Worm (Caenorhabditis elegans) whole organism, L4 larva: ENCODE results near the gene col-162.

ENCODE experiments used
- D1046.2 ChIP-seq: fragments of 200-800 bp; sonication (Bioruptor generic); IDR thresholded peaks from 2 replicates; pipeline ENCODE4 v1.3.6; 2022; ENCODE audit warnings: missing genetic modification characterization, missing compliant biosample characterization
- F10B5.3 ChIP-seq: sonication (generic microtip); optimal IDR thresholded peaks from 2 replicates; lab custom pipeline; 2016; ENCODE audit warnings: mild to moderate bottlenecking, missing genetic modification characterization, missing compliant biosample characterization
- F44E2.7 ChIP-seq: fragments of 200-800 bp; sonication (Bioruptor generic); IDR thresholded peaks from 2 replicates; pipeline ENCODE4 v2.1.2; 2022; ENCODE audit warnings: missing genetic modification characterization, missing compliant biosample characterization
- F49E8.2 ChIP-seq: sonication (generic microtip); optimal IDR thresholded peaks from 2 replicates; lab custom pipeline; 2016; ENCODE audit warnings: missing compliant biosample characterization, mild to moderate bottlenecking, missing genetic modification characterization, borderline replicate concordance
- R02D3.7 ChIP-seq: fragments of 150-350 bp; sonication (generic microtip); optimal IDR thresholded peaks from 3 replicates; lab custom pipeline; 2014; ENCODE audit warnings: missing biosample characterization, missing genetic modification characterization
- T20F7.1 ChIP-seq: fragments of 200-800 bp; sonication (Bioruptor generic); optimal IDR thresholded peaks from 2 replicates; lab custom pipeline; 2018; ENCODE audit warnings: mild to moderate bottlenecking, missing genetic modification characterization, missing compliant biosample characterization
- Y5F2A.4 ChIP-seq: fragments of 200-800 bp; sonication (Bioruptor generic); optimal IDR thresholded peaks from 2 replicates; lab custom pipeline; 2018; ENCODE audit warnings: mild to moderate bottlenecking, missing genetic modification characterization, missing compliant biosample characterization
- Y75B8A.6 ChIP-seq: fragments of 200-800 bp; sonication (Bioruptor generic); IDR thresholded peaks from 2 replicates; pipeline ENCODE4 v1.3.6; 2022; ENCODE audit warnings: missing genetic modification reagents, missing genetic modification characterization, missing compliant biosample characterization
- ZK337.2 ChIP-seq: fragments of 200-800 bp; sonication (Bioruptor generic); IDR thresholded peaks from 2 replicates; pipeline ENCODE4 v1.3.6; 2022; ENCODE audit warnings: missing genetic modification reagents, missing genetic modification characterization, missing compliant biosample characterization
- attf-4 ChIP-seq: sonication (generic microtip); optimal IDR thresholded peaks from 3 replicates; lab custom pipeline; 2017; ENCODE audit warnings: missing biosample characterization, missing genetic modification characterization
- ceh-20 ChIP-seq: fragments of 200-800 bp; sonication (Bioruptor generic); IDR thresholded peaks from 2 replicates; pipeline ENCODE4 v1.3.6; 2022; ENCODE audit warnings: missing genetic modification reagents, missing genetic modification characterization, missing compliant biosample characterization
- ceh-32 ChIP-seq: sonication (generic microtip); optimal IDR thresholded peaks from 2 replicates; lab custom pipeline; 2016; ENCODE audit warnings: mild to moderate bottlenecking, missing genetic modification characterization, missing compliant biosample characterization; ENCODE audit not compliant: poor library complexity
- daf-16 ChIP-seq, 3 experiments: sonication (generic microtip); optimal IDR thresholded peaks; 2 replicates each; lab custom pipeline; 2016 to 2017; ENCODE audit warnings: missing genetic modification characterization in 3 of 3, missing genetic modification reagents in 3 of 3, mild to moderate bottlenecking in 2 of 3, missing compliant biosample characterization in 2 of 3, missing biosample characterization in 1 of 3, moderate library complexity in 1 of 3
- dmd-9 ChIP-seq: fragments of 200-800 bp; sonication (Bioruptor generic); IDR thresholded peaks from 2 replicates; pipeline ENCODE4 v1.3.6; 2022; ENCODE audit warnings: missing genetic modification reagents, missing genetic modification characterization, missing compliant biosample characterization
- dpl-1 ChIP-seq: fragments of 150-350 bp; optimal IDR thresholded peaks from 2 replicates; lab custom pipeline; 2014; ENCODE audit warnings: missing biosample characterization, missing genetic modification reagents, missing genetic modification characterization
- dve-1 ChIP-seq: sonication (generic microtip); optimal IDR thresholded peaks from 2 replicates; lab custom pipeline; 2017; ENCODE audit warnings: antibody characterized with exemption, mild to moderate bottlenecking, missing genetic modification characterization, missing compliant biosample characterization; ENCODE audit not compliant: insufficient read depth
- egl-43 ChIP-seq: fragments of 200-800 bp; sonication (Bioruptor generic); IDR thresholded peaks from 2 replicates; pipeline ENCODE4 v1.3.6; 2022; ENCODE audit warnings: missing genetic modification reagents, missing genetic modification characterization, missing compliant biosample characterization
- hif-1 ChIP-seq, 2 experiments: sonication (generic microtip); optimal IDR thresholded peaks; 2 replicates each; lab custom pipeline; 2016 to 2017; ENCODE audit warnings: missing compliant biosample characterization in 2 of 2, missing genetic modification characterization in 2 of 2, missing genetic modification reagents in 2 of 2, missing genotype in 2 of 2, mild to moderate bottlenecking in 1 of 2
- hlh-11 ChIP-seq: fragments of 200-800 bp; sonication (Bioruptor generic); optimal IDR thresholded peaks from 2 replicates; lab custom pipeline; 2018; ENCODE audit warnings: mild to moderate bottlenecking, missing genetic modification characterization, missing compliant biosample characterization
- lim-7 ChIP-seq: fragments of 200-800 bp; sonication (Bioruptor generic); IDR thresholded peaks from 2 replicates; pipeline ENCODE4 v1.3.6; 2022; ENCODE audit warnings: missing genetic modification characterization, missing compliant biosample characterization
- lin-1 ChIP-seq: fragments of 200-800 bp; sonication (Bioruptor generic); IDR thresholded peaks from 2 replicates; pipeline ENCODE4 v1.3.6; 2022; ENCODE audit warnings: missing genetic modification reagents, missing genetic modification characterization, missing compliant biosample characterization
- lin-13 ChIP-seq: fragments of 150-350 bp; optimal IDR thresholded peaks from 2 replicates; lab custom pipeline; 2014; ENCODE audit warnings: missing biosample characterization, missing genetic modification reagents, missing genetic modification characterization
- lin-29 ChIP-seq: fragments of 200-800 bp; sonication (Bioruptor generic); IDR thresholded peaks from 2 replicates; pipeline ENCODE4 v1.3.6; 2022; ENCODE audit warnings: missing genetic modification reagents, missing genetic modification characterization, missing compliant biosample characterization
- lin-38 ChIP-seq: fragments of 200-800 bp; sonication (Bioruptor generic); IDR thresholded peaks from 2 replicates; pipeline ENCODE4 v1.3.6; 2022; ENCODE audit warnings: missing genetic modification reagents, missing genetic modification characterization, missing compliant biosample characterization
- lsy-2 ChIP-seq, 2 experiments: fragments of 150-350 bp in 1 of 2; sonication (generic microtip) in 1 of 2; optimal IDR thresholded peaks; 2 replicates each; lab custom pipeline; 2014 to 2017; ENCODE audit warnings: missing biosample characterization in 2 of 2, missing genetic modification characterization in 2 of 2
- madf-9 ChIP-seq: fragments of 200-800 bp; sonication (Bioruptor generic); conservative IDR thresholded peaks from 2 replicates; pipeline ENCODE4 v1.3.6; 2022; ENCODE audit warnings: missing genetic modification reagents, missing genetic modification characterization, missing compliant biosample characterization
- nhr-10 ChIP-seq: fragments of 150-350 bp; optimal IDR thresholded peaks from 2 replicates; lab custom pipeline; 2014; ENCODE audit warnings: missing biosample characterization, missing genetic modification characterization
- nhr-11 ChIP-seq: fragments of 150-350 bp; optimal IDR thresholded peaks from 2 replicates; lab custom pipeline; 2014; ENCODE audit warnings: missing biosample characterization, missing genetic modification characterization
- nhr-28 ChIP-seq: fragments of 150-350 bp; optimal IDR thresholded peaks from 2 replicates; lab custom pipeline; 2014; ENCODE audit warnings: missing biosample characterization, missing genetic modification characterization
- nhr-48 ChIP-seq: sonication (generic microtip); optimal IDR thresholded peaks from 2 replicates; lab custom pipeline; 2016; ENCODE audit warnings: mild to moderate bottlenecking, missing genetic modification characterization, missing compliant biosample characterization
- nhr-76 ChIP-seq: fragments of 150-350 bp; optimal IDR thresholded peaks from 2 replicates; lab custom pipeline; 2014; ENCODE audit warnings: missing biosample characterization, missing genetic modification characterization
- pha-4 ChIP-seq, 2 experiments: fragments of 150-350 bp in 1 of 2; fragments of 200-800 bp in 1 of 2; sonication (Bioruptor generic) in 1 of 2; IDR thresholded peaks in 1 of 2; optimal IDR thresholded peaks in 1 of 2; 2 replicates each; pipeline versions ENCODE4 v1.3.6 to Lab custom; 2014 to 2022; ENCODE audit warnings: missing genetic modification characterization in 2 of 2, missing genetic modification reagents in 2 of 2, missing biosample characterization in 1 of 2, missing compliant biosample characterization in 1 of 2
- php-3 ChIP-seq: fragments of 200-800 bp; sonication (Bioruptor generic); IDR thresholded peaks from 2 replicates; pipeline ENCODE4 v1.3.6; 2022; ENCODE audit warnings: missing genetic modification reagents, missing genetic modification characterization, missing compliant biosample characterization
- pqm-1 ChIP-seq: sonication (generic microtip); optimal IDR thresholded peaks from 2 replicates; lab custom pipeline; 2017; ENCODE audit warnings: missing biosample characterization, missing genetic modification characterization
- set-16 ChIP-seq: fragments of 200-800 bp; sonication (Bioruptor generic); IDR thresholded peaks from 2 replicates; pipeline ENCODE4 v1.3.6; 2022; ENCODE audit warnings: missing genetic modification reagents, missing genetic modification characterization, missing compliant biosample characterization
- spr-1 ChIP-seq: sonication (generic microtip); optimal IDR thresholded peaks from 2 replicates; lab custom pipeline; 2016; ENCODE audit warnings: mild to moderate bottlenecking, missing genetic modification characterization, missing compliant biosample characterization
- vab-7 ChIP-seq: fragments of 200-800 bp; sonication (Bioruptor generic); IDR thresholded peaks from 2 replicates; pipeline ENCODE4 v1.3.6; 2022; ENCODE audit warnings: missing genetic modification reagents, missing genetic modification characterization, missing compliant biosample characterization
- ztf-11 ChIP-seq: fragments of 150-350 bp; optimal IDR thresholded peaks from 2 replicates; lab custom pipeline; 2014; ENCODE audit warnings: missing biosample characterization, missing genetic modification characterization
- ztf-7 ChIP-seq: fragments of 150-350 bp; optimal IDR thresholded peaks from 2 replicates; lab custom pipeline; 2014; ENCODE audit warnings: missing biosample characterization, missing genetic modification characterization

Gene col-162

DNA sequence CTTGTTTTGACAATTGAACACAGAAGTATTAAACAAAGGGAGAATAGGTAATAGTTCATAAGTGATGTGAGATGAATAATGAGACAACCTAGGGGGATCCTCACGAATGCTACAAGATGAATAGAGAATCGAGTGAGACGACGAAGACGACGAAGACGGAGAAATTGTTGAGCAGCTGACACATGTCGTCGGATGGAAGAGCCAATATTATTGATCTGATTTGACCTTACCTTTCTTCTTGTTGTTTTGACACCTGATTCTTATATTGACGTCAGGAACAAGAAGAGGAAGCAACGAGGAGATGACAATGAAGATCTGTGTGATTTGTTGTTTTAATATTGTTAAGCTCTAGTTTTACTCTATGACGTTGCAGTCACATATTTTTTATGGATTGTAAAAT, 31.7 kb downstream of the col-162 start, which contains the start of gene T10G3.1:
T10G3.1 (minus strand) TSS at position 213 of the 400 bp plus-strand sequence.
- no peak for TF ChIP-seq php-3 (GFP tag; lab: Robert Waterston, UW)
- no peak for TF ChIP-seq pha-4 (GFP tag; IDR thresholded peaks at IDR 0.05; lab: Robert Waterston, UW)
- no peak for TF ChIP-seq pha-4 (tag; optimal IDR thresholded peaks at IDR 0.05; lab: Kevin White, UChicago)
- TF ChIP-seq daf-16 (GFP tag; optimal IDR thresholded peaks at IDR 0.05; lab: Kevin White, UChicago): peak in 1 of 2 experiments; percentile 94
- no peak for TF ChIP-seq daf-16 (tag; optimal IDR thresholded peaks at IDR 0.05; lab: Kevin White, UChicago)
- TF ChIP-seq nhr-10 (tag; lab: Kevin White, UChicago): no peak
- TF ChIP-seq T20F7.1: no peak
- no peak for TF ChIP-seq lin-1 (GFP tag; lab: Robert Waterston, UW)
- TF ChIP-seq Y75B8A.6 (GFP tag; lab: Robert Waterston, UW): no peak
- peak; percentile 49 for TF ChIP-seq nhr-11 (tag; lab: Kevin White, UChicago)
- no peak for TF ChIP-seq lsy-2 (tag; optimal IDR thresholded peaks at IDR 0.05; lab: Kevin White, UChicago)
- TF ChIP-seq lin-13 (GFP tag; lab: Kevin White, UChicago): no peak
- no peak for TF ChIP-seq egl-43 (GFP tag; lab: Robert Waterston, UW)
- no peak for TF ChIP-seq ztf-11 (tag; lab: Kevin White, UChicago)
- no peak for TF ChIP-seq ceh-20 (GFP tag; lab: Robert Waterston, UW)

DNA sequence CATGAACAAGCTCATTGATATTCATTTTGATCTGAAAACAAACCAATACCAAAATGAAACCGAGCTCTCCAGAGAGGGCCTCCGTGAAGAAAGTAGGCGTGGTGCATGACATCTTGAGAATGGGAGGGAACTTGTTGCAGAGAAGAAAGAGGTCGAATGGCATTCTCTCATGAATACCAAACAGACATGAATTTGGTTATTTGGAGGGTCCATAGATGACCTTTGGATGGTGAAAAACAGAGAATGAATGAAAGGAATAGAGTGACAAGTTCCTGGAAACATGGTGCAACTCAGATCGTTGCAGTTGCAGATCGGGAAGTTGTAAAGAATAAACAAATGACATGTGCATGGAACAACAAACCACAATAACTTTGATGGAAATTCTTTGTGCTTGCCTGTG, 34.6 kb downstream of the col-162 start, which contains the start of gene T10G3.8:
T10G3.8 (minus strand) TSS at position 101 of the 400 bp plus-strand sequence.
- no peak for TF ChIP-seq F44E2.7 (GFP tag; lab: Robert Waterston, UW)
- TF ChIP-seq ZK337.2 (GFP tag; lab: Robert Waterston, UW): no peak
- TF ChIP-seq ceh-32: no peak
- TF ChIP-seq R02D3.7 (tag; lab: Kevin White, UChicago): no peak
- TF ChIP-seq lin-29 (GFP tag; lab: Robert Waterston, UW): no peak
- TF ChIP-seq F49E8.2 (tag; lab: Kevin White, UChicago): no peak

DNA sequence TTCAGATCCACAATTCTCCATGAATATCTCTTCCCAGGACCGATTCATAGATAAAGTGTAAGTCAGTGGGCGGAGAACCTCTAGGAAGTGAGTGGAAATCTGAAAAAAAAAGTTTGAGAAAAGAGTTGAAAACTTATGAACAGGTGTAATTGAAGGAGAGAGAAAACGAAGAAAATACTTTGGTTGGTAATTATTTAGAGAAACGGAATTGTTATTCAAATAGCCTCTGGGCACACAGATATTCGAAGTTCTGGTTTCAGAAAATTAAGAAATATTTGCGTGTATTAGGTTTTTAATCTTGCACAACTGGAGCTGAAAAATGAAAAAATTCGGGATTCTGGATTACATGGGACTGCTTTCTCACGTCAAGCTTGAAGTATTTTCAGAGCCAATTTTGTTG, 38.0 kb downstream of the col-162 start, which contains the start of gene T10G3.2:
T10G3.2 (minus strand) TSS at position 101 of the 400 bp plus-strand sequence.
- TF ChIP-seq php-3 (GFP tag; lab: Robert Waterston, UW): no peak

DNA sequence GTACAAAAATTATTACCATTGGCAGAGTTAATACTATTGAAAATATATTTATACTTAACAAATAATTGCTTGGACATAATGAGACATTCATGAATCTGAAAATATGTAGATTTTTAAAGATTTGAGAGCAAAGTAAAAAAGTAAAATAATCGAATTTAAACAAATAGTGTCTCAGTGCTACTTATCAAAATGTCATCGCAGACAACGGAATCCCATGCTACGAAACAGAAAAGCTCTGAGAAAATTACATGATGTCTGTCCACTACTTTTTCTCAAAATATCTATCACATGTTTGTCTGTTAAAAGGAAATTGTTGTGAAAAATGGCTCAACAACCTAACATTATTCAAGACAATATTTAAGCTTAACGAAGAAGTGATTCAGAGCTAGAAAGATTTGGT, 42.6 kb downstream of the col-162 start, which contains the start of gene T10G3.4:
T10G3.4 (minus strand) TSS at position 101 of the 400 bp plus-strand sequence.
- TF ChIP-seq D1046.2 (GFP tag; lab: Robert Waterston, UW) (no peak), spr-1 (tag; lab: Kevin White, UChicago) (no peak), lim-7 (GFP tag; lab: Robert Waterston, UW) (no peak), madf-9 (GFP tag; lab: Robert Waterston, UW) (no peak)

DNA sequence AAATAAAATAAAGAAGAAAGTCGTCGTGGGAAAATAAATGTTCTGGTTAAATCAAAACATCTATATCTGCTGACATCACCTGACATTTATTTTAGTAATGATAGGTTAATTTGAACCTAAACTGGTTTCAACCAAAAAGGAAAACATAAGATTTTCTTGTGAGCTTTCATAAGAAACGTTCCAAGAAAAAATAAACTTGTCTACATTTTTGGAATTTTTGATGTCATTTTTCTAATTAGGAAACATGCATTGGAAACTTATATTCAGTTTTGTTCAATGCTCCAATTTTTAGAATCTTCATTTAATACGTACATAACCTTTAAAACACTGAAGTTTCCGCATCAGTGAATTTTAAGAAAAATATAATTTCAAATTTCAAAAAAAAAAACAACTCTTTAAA, 44.0 kb downstream of the col-162 start:
- no peak for TF ChIP-seq Y5F2A.4 (GFP tag; lab: Kevin White, UChicago)
- TF ChIP-seq ztf-7: no peak
- no peak for TF ChIP-seq attf-4 (tag; lab: Kevin White, UChicago)
- TF ChIP-seq hif-1 (tag; optimal IDR thresholded peaks at IDR 0.05; lab: Kevin White, UChicago): no peak
- TF ChIP-seq hlh-11 (tag; lab: Kevin White, UChicago): no peak
- no peak for TF ChIP-seq nhr-11 (tag; lab: Kevin White, UChicago)
- TF ChIP-seq pqm-1 (tag; lab: Kevin White, UChicago): no peak
- TF ChIP-seq vab-7 (GFP tag; lab: Robert Waterston, UW): no peak
- no peak for TF ChIP-seq dpl-1 (GFP tag; lab: Kevin White, UChicago)
- no peak for TF ChIP-seq nhr-28 (tag; lab: Kevin White, UChicago)
- TF ChIP-seq nhr-48 (tag; lab: Kevin White, UChicago): no peak
- TF ChIP-seq R02D3.7 (tag; lab: Kevin White, UChicago): no peak
- no peak for TF ChIP-seq dve-1 (tag; lab: Kevin White, UChicago)
- TF ChIP-seq set-16 (GFP tag; lab: Robert Waterston, UW): no peak
- no peak for TF ChIP-seq dmd-9
- TF ChIP-seq nhr-76 (tag; lab: Kevin White, UChicago): no peak
- no peak for TF ChIP-seq F10B5.3 (tag; lab: Kevin White, UChicago)
- no peak for TF ChIP-seq lin-38
- TF ChIP-seq ceh-20 (GFP tag; lab: Robert Waterston, UW): no peak
